Worm (Caenorhabditis elegans) whole organism, early embryonic: ENCODE measurements around the gene ZK180.7.

Experiments used
- B0310.2 ChIP-seq: sonication (generic microtip); optimal IDR thresholded peaks from 2 replicates; lab custom pipeline; 2016; ENCODE audit warnings: mild to moderate bottlenecking, missing genetic modification characterization, missing compliant biosample characterization
- F13C5.2 ChIP-seq: sonication (generic microtip); optimal IDR thresholded peaks from 2 replicates; lab custom pipeline; 2017; ENCODE audit warnings: mild to moderate bottlenecking, missing genetic modification characterization, inconsistent platforms, missing compliant biosample characterization
- aly-1 ChIP-seq: sonication (generic microtip); optimal IDR thresholded peaks from 2 replicates; lab custom pipeline; 2016; ENCODE audit warnings: missing genetic modification characterization, missing compliant biosample characterization
- ama-1 ChIP-seq: fragments of 150-350 bp; optimal IDR thresholded peaks from 2 replicates; lab custom pipeline; 2014
- ceh-13 ChIP-seq: fragments of 200-800 bp; sonication (Bioruptor generic); optimal IDR thresholded peaks from 2 replicates; lab custom pipeline; 2018; ENCODE audit warnings: mild to moderate bottlenecking, missing genetic modification characterization, missing compliant biosample characterization
- ceh-36 ChIP-seq: sonication (generic microtip); optimal IDR thresholded peaks from 2 replicates; lab custom pipeline; 2016; ENCODE audit warnings: missing genetic modification characterization, inconsistent platforms, missing compliant biosample characterization
- ets-7 ChIP-seq: sonication (generic microtip); optimal IDR thresholded peaks from 2 replicates; lab custom pipeline; 2016; ENCODE audit warnings: missing genotype, missing genetic modification characterization, missing compliant biosample characterization
- flt-1 ChIP-seq: fragments of 200-800 bp; sonication (Bioruptor generic); IDR thresholded peaks from 2 replicates; pipeline ENCODE4 v1.3.6; 2022; ENCODE audit warnings: missing genetic modification characterization, missing compliant biosample characterization
- hmbx-1 ChIP-seq: sonication (generic microtip); optimal IDR thresholded peaks from 2 replicates; lab custom pipeline; 2016; ENCODE audit warnings: mild to moderate bottlenecking, missing genetic modification characterization, missing compliant biosample characterization
- hmg-4 ChIP-seq: fragments of 200-800 bp; sonication (Bioruptor generic); optimal IDR thresholded peaks from 2 replicates; lab custom pipeline; 2018; ENCODE audit warnings: mild to moderate bottlenecking, missing genetic modification characterization, missing compliant biosample characterization
- hnd-1 ChIP-seq: sonication (generic microtip); optimal IDR thresholded peaks from 2 replicates; lab custom pipeline; 2016; ENCODE audit warnings: missing genetic modification characterization, missing compliant biosample characterization
- pes-1 ChIP-seq: fragments of 200-800 bp; sonication (Bioruptor generic); IDR thresholded peaks from 2 replicates; pipeline ENCODE4 v1.3.6; 2022; ENCODE audit warnings: missing genetic modification reagents, missing genetic modification characterization, missing compliant biosample characterization
- scrt-1 ChIP-seq: fragments of 200-800 bp; sonication (Bioruptor generic); IDR thresholded peaks from 2 replicates; pipeline ENCODE4 v1.3.6; 2022; ENCODE audit warnings: missing genetic modification characterization, missing compliant biosample characterization
- sea-1 ChIP-seq: fragments of 200-800 bp; sonication (Bioruptor generic); conservative IDR thresholded peaks from 2 replicates; pipeline ENCODE4 v1.3.6; 2022; ENCODE audit warnings: missing genetic modification characterization, missing compliant biosample characterization
- tbx-11 ChIP-seq: fragments of 200-800 bp; sonication (Bioruptor generic); IDR thresholded peaks from 2 replicates; pipeline ENCODE4 v1.3.6; 2022; ENCODE audit warnings: missing genetic modification characterization, missing compliant biosample characterization
- tbx-37 ChIP-seq: fragments of 200-800 bp; sonication (Bioruptor generic); conservative IDR thresholded peaks from 2 replicates; pipeline ENCODE4 v1.3.6; 2022; ENCODE audit warnings: missing genetic modification reagents, missing genetic modification characterization, missing compliant biosample characterization
- tra-4 ChIP-seq: sonication (generic microtip); optimal IDR thresholded peaks from 2 replicates; lab custom pipeline; 2017; ENCODE audit warnings: missing genetic modification characterization, missing compliant biosample characterization

Gene ZK180.7

ce11 chrIV:4473767-4474166, 16.6 kb upstream of the ZK180.7 start:
- TF ChIP-seq ceh-13 (GFP tag; lab: Kevin White, UChicago) (no peak), tbx-37 (GFP tag; lab: Robert Waterston, UW) (no peak), hnd-1 (tag; lab: Kevin White, UChicago) (no peak), aly-1 (no peak), ama-1 (lab: Kevin White, UChicago) (no peak)

DNA sequence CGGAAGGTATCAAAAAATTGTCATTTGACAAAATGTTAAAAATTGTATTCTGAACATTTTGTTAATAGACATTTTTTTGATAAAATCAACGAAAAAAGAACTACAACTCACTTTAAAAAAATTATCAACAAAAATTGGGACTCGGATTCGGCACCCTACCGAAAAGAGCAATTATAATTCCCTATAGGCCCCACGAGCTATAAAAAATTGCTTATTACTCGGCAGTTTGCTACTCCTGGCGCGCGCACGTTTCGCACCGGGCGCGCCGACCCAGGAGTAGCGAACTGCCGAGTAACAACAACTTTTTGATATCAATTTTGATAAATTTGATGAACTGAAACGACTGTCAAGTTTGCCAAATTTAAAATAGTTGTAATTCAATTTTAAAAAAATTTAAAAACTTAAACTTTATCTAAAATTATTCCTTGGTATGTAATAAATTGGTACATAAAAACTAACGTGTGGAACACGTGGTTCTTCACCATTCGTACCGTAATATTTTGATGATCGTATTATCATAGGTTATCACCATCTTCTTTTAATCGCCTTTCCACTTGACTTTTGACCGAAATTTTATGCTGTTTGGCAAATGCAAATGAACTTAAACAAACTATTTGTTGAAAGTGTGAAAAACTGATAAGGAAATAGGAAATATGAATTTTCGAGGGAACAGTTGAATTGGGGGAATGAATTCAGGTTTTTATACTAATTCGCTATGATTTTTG, 14.8 kb upstream of the ZK180.7 start:
- TF ChIP-seq ama-1 (lab: Kevin White, UChicago) = no peak
- no peak for TF ChIP-seq scrt-1 (GFP tag; lab: Robert Waterston, UW)
- TF ChIP-seq tbx-37 (GFP tag; lab: Robert Waterston, UW) = no peak
- TF ChIP-seq hnd-1 (tag; lab: Kevin White, UChicago) = no peak
- TF ChIP-seq B0310.2 = no peak
- no peak for TF ChIP-seq ceh-13 (GFP tag; lab: Kevin White, UChicago)
- no peak for TF ChIP-seq hmbx-1 (tag; lab: Kevin White, UChicago)
- no peak for TF ChIP-seq tra-4 (tag; lab: Kevin White, UChicago)
- no peak for TF ChIP-seq flt-1 (GFP tag; lab: Robert Waterston, UW)
- TF ChIP-seq pes-1 (GFP tag; lab: Robert Waterston, UW) = no peak
- TF ChIP-seq ets-7 (tag; lab: Kevin White, UChicago) = no peak
- TF ChIP-seq hmg-4 (GFP tag; lab: Kevin White, UChicago) = no peak

- TF ChIP-seq flt-1 (GFP tag; lab: Robert Waterston, UW) (no peak), F13C5.2 (tag; lab: Kevin White, UChicago) (no peak), sea-1 (GFP tag; lab: Robert Waterston, UW) (no peak), scrt-1 (GFP tag; lab: Robert Waterston, UW) (no peak), ceh-36 (tag; lab: Kevin White, UChicago) (no peak), ceh-13 (GFP tag; lab: Kevin White, UChicago) (no peak), pes-1 (GFP tag; lab: Robert Waterston, UW) (no peak), tbx-37 (GFP tag; lab: Robert Waterston, UW) (no peak), B0310.2 (no peak), hmg-4 (GFP tag; lab: Kevin White, UChicago) (no peak), hnd-1 (tag; lab: Kevin White, UChicago) (no peak), tra-4 (tag; lab: Kevin White, UChicago) (no peak), aly-1 (no peak), hmbx-1 (tag; lab: Kevin White, UChicago) (no peak), tbx-11 (GFP tag; lab: Robert Waterston, UW) (no peak), ets-7 (tag; lab: Kevin White, UChicago) (no peak), ama-1 (lab: Kevin White, UChicago) (no peak)
Observed at ce11 chrIV:4477009-4477471, 13.3 kb upstream of the ZK180.7 start, which contains the start of gene M01H9.3. TSS of gene M01H9.3 (minus strand) at chrIV:4477059.

DNA sequence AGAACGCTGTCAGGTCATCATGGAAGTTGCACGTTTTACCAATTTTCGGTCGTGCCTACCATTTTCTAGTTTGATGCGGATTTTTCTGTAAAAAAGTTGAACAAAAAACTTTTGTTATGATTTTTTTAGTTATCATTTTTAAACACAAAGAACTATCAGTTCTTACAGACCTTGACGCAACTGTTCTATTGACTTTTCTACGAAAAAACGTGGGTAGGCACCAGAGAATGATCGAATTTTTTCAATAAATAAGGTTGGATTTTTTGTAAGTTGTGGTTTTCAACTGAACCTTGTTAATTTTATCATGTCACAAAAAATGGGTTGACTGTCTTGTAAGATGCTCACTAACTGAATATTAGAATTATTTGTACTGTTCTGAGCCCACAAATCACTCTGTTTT, 11.7 kb upstream of the ZK180.7 start:
- no peak for TF ChIP-seq aly-1
- no peak for TF ChIP-seq tbx-37 (GFP tag; lab: Robert Waterston, UW)
- TF ChIP-seq tra-4 (tag; lab: Kevin White, UChicago) = no peak
- no peak for TF ChIP-seq B0310.2
- no peak for TF ChIP-seq ceh-36 (tag; lab: Kevin White, UChicago)
- TF ChIP-seq pes-1 (GFP tag; lab: Robert Waterston, UW) = no peak
- no peak for TF ChIP-seq flt-1 (GFP tag; lab: Robert Waterston, UW)
- no peak for TF ChIP-seq hmbx-1 (tag; lab: Kevin White, UChicago)
- no peak for TF ChIP-seq ama-1 (lab: Kevin White, UChicago)
- no peak for TF ChIP-seq hmg-4 (GFP tag; lab: Kevin White, UChicago)
- no peak for TF ChIP-seq ceh-13 (GFP tag; lab: Kevin White, UChicago)
- TF ChIP-seq ets-7 (tag; lab: Kevin White, UChicago) = no peak

DNA sequence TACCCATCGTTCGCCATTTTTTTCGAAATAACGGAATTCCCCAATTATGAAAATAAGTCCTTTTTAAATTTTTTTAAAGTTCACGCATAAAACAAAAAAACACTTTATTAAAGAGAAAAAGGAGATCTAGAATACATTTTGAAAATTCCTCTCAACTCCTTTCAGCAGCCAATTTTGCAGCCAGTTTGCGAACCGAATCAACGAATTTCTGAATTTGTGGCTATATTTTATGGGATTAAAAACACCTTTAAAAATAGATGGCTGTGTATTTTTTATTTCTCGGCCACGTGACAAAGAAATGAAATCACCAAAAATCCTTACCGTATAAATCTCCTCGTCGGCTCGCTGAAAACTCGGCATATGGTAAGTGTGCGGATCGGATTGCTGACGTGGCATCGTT, 10.3 kb upstream of the ZK180.7 start, which contains the start of gene M01H9.10:
Gene M01H9.10, minus strand, starts transcription at position 101 of the 400 bp plus-strand sequence.
- no peak for TF ChIP-seq flt-1 (GFP tag; lab: Robert Waterston, UW)
- TF ChIP-seq tra-4 (tag; lab: Kevin White, UChicago) = no peak
- TF ChIP-seq pes-1 (GFP tag; lab: Robert Waterston, UW) = no peak
- no peak for TF ChIP-seq ama-1 (lab: Kevin White, UChicago)
- TF ChIP-seq tbx-11 (GFP tag; lab: Robert Waterston, UW) = no peak
- TF ChIP-seq sea-1 (GFP tag; lab: Robert Waterston, UW) = no peak
- TF ChIP-seq hmbx-1 (tag; lab: Kevin White, UChicago) = no peak

- TF ChIP-seq ceh-36 (tag; lab: Kevin White, UChicago) = no peak
- no peak for TF ChIP-seq ama-1 (lab: Kevin White, UChicago)
- no peak for TF ChIP-seq hnd-1 (tag; lab: Kevin White, UChicago)
- no peak for TF ChIP-seq tbx-37 (GFP tag; lab: Robert Waterston, UW)
- TF ChIP-seq ceh-13 (GFP tag; lab: Kevin White, UChicago) = no peak
- TF ChIP-seq B0310.2 = no peak
- TF ChIP-seq aly-1 = no peak
- no peak for TF ChIP-seq F13C5.2 (tag; lab: Kevin White, UChicago)
Observed at ce11 chrIV:4481298-4481697, 9.0 kb upstream of the ZK180.7 start.

DNA sequence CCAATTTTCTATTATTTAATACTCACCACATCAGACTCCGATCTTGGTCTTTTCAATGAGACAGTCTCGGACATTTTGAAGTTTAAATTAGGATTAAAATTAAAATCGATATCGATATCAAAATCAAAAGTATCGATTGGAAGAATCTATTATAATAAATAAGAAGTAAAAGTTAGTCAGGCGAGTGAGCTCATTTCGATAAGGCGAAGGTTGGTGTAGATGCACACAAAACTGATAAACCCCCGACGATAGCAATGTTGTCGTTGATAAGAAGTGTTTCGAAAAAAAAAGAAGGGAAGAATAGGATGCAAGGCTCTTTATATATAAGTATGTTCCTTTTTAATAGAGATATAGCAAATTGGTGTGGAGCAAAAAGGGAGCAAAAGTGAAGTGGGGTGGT, 7.8 kb upstream of the ZK180.7 start, which contains the start of gene M01H9.4:
Gene M01H9.4, minus strand, starts transcription at position 379 of the 400 bp plus-strand sequence.
- TF ChIP-seq sea-1 (GFP tag; lab: Robert Waterston, UW) (no peak), scrt-1 (GFP tag; lab: Robert Waterston, UW) (no peak), ceh-13 (GFP tag; lab: Kevin White, UChicago) (no peak), B0310.2 (no peak), ets-7 (tag; lab: Kevin White, UChicago) (no peak), tbx-11 (GFP tag; lab: Robert Waterston, UW) (no peak), F13C5.2 (tag; lab: Kevin White, UChicago) (no peak), pes-1 (GFP tag; lab: Robert Waterston, UW) (no peak), flt-1 (GFP tag; lab: Robert Waterston, UW) (no peak), tbx-37 (GFP tag; lab: Robert Waterston, UW) (no peak), hnd-1 (tag; lab: Kevin White, UChicago) (no peak), hmbx-1 (tag; lab: Kevin White, UChicago) (no peak), hmg-4 (GFP tag; lab: Kevin White, UChicago) (no peak), ceh-36 (tag; lab: Kevin White, UChicago) (no peak), tra-4 (tag; lab: Kevin White, UChicago) (no peak), ama-1 (lab: Kevin White, UChicago) (no peak), aly-1 (no peak)
